Fruit fly (Drosophila melanogaster): ENCODE results near the gene robl22E.

DNA sequence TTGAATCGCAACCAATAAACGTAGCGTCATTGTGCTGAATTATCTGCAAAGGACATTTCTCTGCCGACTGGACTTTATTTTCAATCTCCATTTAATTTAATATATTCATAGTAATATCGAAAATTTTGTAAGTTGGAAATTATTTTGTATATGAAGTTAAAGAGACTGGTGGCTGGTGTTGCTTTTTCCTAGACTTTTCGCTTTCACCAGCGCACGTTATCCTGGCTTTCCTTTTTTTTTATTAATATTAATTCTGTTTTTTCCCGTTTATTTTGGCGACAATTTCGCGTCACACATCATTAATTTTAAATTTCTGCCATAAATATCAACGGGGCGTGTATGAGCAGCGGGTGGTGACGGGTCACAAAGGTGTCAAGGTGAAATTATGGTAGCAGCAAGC, 25.3 kb downstream of the robl22E start, which contains the start of gene CG34049:
- TF ChIP-seq usp (GFP tag; optimal IDR thresholded peaks at IDR 0.05) (no peak), pan (optimal IDR thresholded peaks at IDR 0.05) (no peak), jim (GFP tag; optimal IDR thresholded peaks at IDR 0.05) (no peak), psq (GFP tag; optimal IDR thresholded peaks at IDR 0.05) (no peak), CrebA (GFP tag; optimal IDR thresholded peaks at IDR 0.05; ENCODE audit: borderline replicate concordance) (no peak)

Measured in whole organism, wandering third instar larva.